Fruit fly (Drosophila melanogaster): Measurements from ENCODE around the gene pnr.

dm6 chr3R:15989217-15989921 is 36.5 kb upstream of the pnr start:
- TF ChIP-seq toe (GFP tag; optimal IDR thresholded peaks at IDR 0.05): no peak
- no peak for TF ChIP-seq Mnt (GFP tag; optimal IDR thresholded peaks at IDR 0.05)
- no peak for TF ChIP-seq tj (GFP tag; optimal IDR thresholded peaks at IDR 0.05)
- no peak for TF ChIP-seq cnc (optimal IDR thresholded peaks at IDR 0.05)

All from whole organism, adult.